Fruit fly (Drosophila melanogaster): ENCODE results near the gene CG17163.

DNA sequence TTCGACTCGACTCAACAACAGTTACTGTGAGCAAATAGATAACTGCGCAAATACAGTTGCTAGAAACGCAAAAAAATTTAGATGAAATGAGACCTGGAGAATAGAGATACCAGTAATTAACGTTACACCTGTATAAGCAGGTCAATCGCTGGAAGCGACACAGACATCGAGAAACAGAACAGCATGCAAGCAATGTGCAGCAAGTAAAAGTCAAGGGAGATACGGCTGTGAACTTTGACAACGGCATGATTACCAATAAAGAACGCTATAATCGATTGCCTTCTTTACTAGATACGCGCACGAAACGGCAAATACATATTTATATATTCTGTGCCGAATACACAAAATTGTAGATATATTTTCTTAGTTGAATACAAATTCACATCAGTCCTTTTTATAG, 8.8 kb upstream of the CG17163 start:
- TF ChIP-seq kay (GFP tag; ENCODE audit: borderline replicate concordance) (no peak), Mnt (GFP tag; optimal IDR thresholded peaks at IDR 0.05) (no peak), CG12768 (GFP tag; optimal IDR thresholded peaks at IDR 0.05) (no peak)

Data from whole organism, adult.